Worm (Caenorhabditis elegans): ENCODE results near the gene sre-43.

The sre-43 gene

ce11 chrII:13997477-13997876 is 28.6 kb upstream of the sre-43 start, which contains the start of gene F01D5.1:
TSS of gene F01D5.1 (minus strand) at chrII:13997581.
- no peak for TF ChIP-seq nhr-129 (tag; optimal IDR thresholded peaks at IDR 0.05)
- no peak for TF ChIP-seq sem-4 (tag; optimal IDR thresholded peaks at IDR 0.05)
- peak; percentile 42 for TF ChIP-seq fos-1 (tag; optimal IDR thresholded peaks at IDR 0.05)
- peak; percentile 56 for TF ChIP-seq sma-9 (GFP tag; optimal IDR thresholded peaks at IDR 0.05)
- TF ChIP-seq sma-9 (tag; optimal IDR thresholded peaks at IDR 0.05), result no peak

ce11 chrII:13994934-13995333 is 26.1 kb upstream of the sre-43 start, which contains the start of gene Y39G8B.7:
TSS of gene Y39G8B.7 (minus strand) at chrII:13995034.
- TF ChIP-seq sem-4 (tag; optimal IDR thresholded peaks at IDR 0.05) (no peak), dmd-4 (tag; optimal IDR thresholded peaks at IDR 0.05) (no peak), lin-39 (tag; optimal IDR thresholded peaks at IDR 0.05) (no peak), nhr-129 (tag; optimal IDR thresholded peaks at IDR 0.05) (no peak), unc-39 (tag; optimal IDR thresholded peaks at IDR 0.05) (no peak), zag-1 (tag; optimal IDR thresholded peaks at IDR 0.05) (no peak), unc-55 (GFP tag; optimal IDR thresholded peaks at IDR 0.05) (no peak), sma-9 (GFP tag; optimal IDR thresholded peaks at IDR 0.05) (no peak), sma-9 (tag; optimal IDR thresholded peaks at IDR 0.05) (no peak), blmp-1 (tag; optimal IDR thresholded peaks at IDR 0.05; ENCODE audit: insufficient read depth) (no peak), ztf-1 (GFP tag; conservative IDR thresholded peaks at IDR 0.05) (no peak), nhr-23 (tag; optimal IDR thresholded peaks at IDR 0.05) (no peak)

- TF ChIP-seq elt-1 (tag; optimal IDR thresholded peaks at IDR 0.05) (no peak), alr-1 (tag; optimal IDR thresholded peaks at IDR 0.05) (no peak), nhr-10 (tag; optimal IDR thresholded peaks at IDR 0.05) (no peak), sem-4 (tag; optimal IDR thresholded peaks at IDR 0.05) (no peak), nhr-23 (tag; optimal IDR thresholded peaks at IDR 0.05) (no peak), ztf-1 (GFP tag; conservative IDR thresholded peaks at IDR 0.05) (no peak), lin-13 (GFP tag; optimal IDR thresholded peaks at IDR 0.05) (no peak)
Observed at ce11 chrII:13991741-13992140, 22.9 kb upstream of the sre-43 start, which contains the start of gene Y39G8B.5. TSS of gene Y39G8B.5 (minus strand) at chrII:13991841.

- TF ChIP-seq zag-1 (tag; optimal IDR thresholded peaks at IDR 0.05) (no peak), egl-27 (tag; optimal IDR thresholded peaks at IDR 0.05) (no peak), gmeb-1 (tag; optimal IDR thresholded peaks at IDR 0.05) (no peak), nhr-10 (tag; optimal IDR thresholded peaks at IDR 0.05) (no peak), nhr-21 (tag; optimal IDR thresholded peaks at IDR 0.05) (no peak), blmp-1 (tag; optimal IDR thresholded peaks at IDR 0.05; ENCODE audit: insufficient read depth) (no peak)
Observed at ce11 chrII:13984551-13984950, 15.7 kb upstream of the sre-43 start, which contains the start of gene sre-47. TSS of gene sre-47 (minus strand) at chrII:13984651.

ce11 chrII:13982923-13983322 is 14.0 kb upstream of the sre-43 start, which contains the start of the genes Y39G8B.13 and Y39G8B.10:
TSS of gene Y39G8B.13 (minus strand) at chrII:13983047.
TSS of gene Y39G8B.10 (minus strand) at chrII:13983115.
- TF ChIP-seq lin-39 (tag; optimal IDR thresholded peaks at IDR 0.05) (no peak), fos-1 (tag; optimal IDR thresholded peaks at IDR 0.05) (peak; percentile 74)

ce11 chrII:13982247-13982646 is 13.4 kb upstream of the sre-43 start:
- TF ChIP-seq lsy-2 (tag; optimal IDR thresholded peaks at IDR 0.05) (no peak), mdl-1 (tag; optimal IDR thresholded peaks at IDR 0.05) (no peak), elt-3 (tag; optimal IDR thresholded peaks at IDR 0.05) (no peak), ama-1 (optimal IDR thresholded peaks at IDR 0.05) (no peak), ZK546.5 (tag; optimal IDR thresholded peaks at IDR 0.05) (no peak), gmeb-1 (tag; optimal IDR thresholded peaks at IDR 0.05) (no peak), R02D3.7 (tag; optimal IDR thresholded peaks at IDR 0.05) (no peak), sem-4 (tag; optimal IDR thresholded peaks at IDR 0.05) (no peak), nhr-6 (tag; optimal IDR thresholded peaks at IDR 0.05) (no peak), nhr-237 (tag; optimal IDR thresholded peaks at IDR 0.05) (no peak), ztf-1 (GFP tag; conservative IDR thresholded peaks at IDR 0.05) (no peak)

- peak; percentile 52 for TF ChIP-seq fos-1 (tag; optimal IDR thresholded peaks at IDR 0.05)
- TF ChIP-seq egl-27 (tag; optimal IDR thresholded peaks at IDR 0.05), result no peak
- no peak for TF ChIP-seq lin-13 (GFP tag; optimal IDR thresholded peaks at IDR 0.05)
- TF ChIP-seq gmeb-1 (tag; optimal IDR thresholded peaks at IDR 0.05), result no peak
Observed at ce11 chrII:13981819-13982218, 12.9 kb upstream of the sre-43 start.
